Fruit fly (Drosophila melanogaster): Measurements from ENCODE around the gene CG15020.

Gene CG15020

dm6 chr3L:4396372-4396771 lies 25.1 kb upstream of the CG15020 start:
- TF ChIP-seq CTCF (optimal IDR thresholded peaks at IDR 0.05) (no peak), CG8478 (optimal IDR thresholded peaks at IDR 0.05) (no peak)

dm6 chr3L:4397137-4397536 lies 24.3 kb upstream of the CG15020 start:
- no peak for TF ChIP-seq CG8478 (optimal IDR thresholded peaks at IDR 0.05)
- TF ChIP-seq CTCF (optimal IDR thresholded peaks at IDR 0.05): no peak

dm6 chr3L:4397874-4398273 lies 23.6 kb upstream of the CG15020 start:
- TF ChIP-seq CG8478 (optimal IDR thresholded peaks at IDR 0.05): no peak
- TF ChIP-seq CTCF (optimal IDR thresholded peaks at IDR 0.05): no peak

dm6 chr3L:4399905-4400304 lies 21.6 kb upstream of the CG15020 start:
- TF ChIP-seq CTCF (optimal IDR thresholded peaks at IDR 0.05) (no peak), CG8478 (optimal IDR thresholded peaks at IDR 0.05) (no peak)

- TF ChIP-seq CTCF (optimal IDR thresholded peaks at IDR 0.05) (no peak), CG8478 (optimal IDR thresholded peaks at IDR 0.05) (no peak)
Observed at dm6 chr3L:4401241-4401640, 20.2 kb upstream of the CG15020 start.

dm6 chr3L:4403180-4403769 lies 18.2 kb upstream of the CG15020 start, which contains the start of gene Syx17:
TSS of gene Syx17 (plus strand) at chr3L:4403487.
- TF ChIP-seq CTCF (optimal IDR thresholded peaks at IDR 0.05) (no peak), CG8478 (optimal IDR thresholded peaks at IDR 0.05) (no peak)

- TF ChIP-seq CTCF (optimal IDR thresholded peaks at IDR 0.05): no peak
- TF ChIP-seq CG8478 (optimal IDR thresholded peaks at IDR 0.05): no peak
Observed at dm6 chr3L:4405922-4406321, 15.5 kb upstream of the CG15020 start, which contains the start of gene CG15019. TSS of gene CG15019 (minus strand) at chr3L:4406059.

dm6 chr3L:4406653-4407257 lies 14.7 kb upstream of the CG15020 start, which contains the start of gene TP53INP:
TSS of gene TP53INP (plus strand) at chr3L:4406943.
- TF ChIP-seq CTCF (optimal IDR thresholded peaks at IDR 0.05) (no peak), CG8478 (optimal IDR thresholded peaks at IDR 0.05) (no peak)

dm6 chr3L:4407743-4408142 lies 13.7 kb upstream of the CG15020 start:
- no peak for TF ChIP-seq CG8478 (optimal IDR thresholded peaks at IDR 0.05)
- TF ChIP-seq CTCF (optimal IDR thresholded peaks at IDR 0.05): no peak

dm6 chr3L:4408313-4409133 lies 12.9 kb upstream of the CG15020 start:
- TF ChIP-seq CG8478 (optimal IDR thresholded peaks at IDR 0.05): no peak
- TF ChIP-seq CTCF (optimal IDR thresholded peaks at IDR 0.05): no peak

dm6 chr3L:4409134-4409897 lies 12.1 kb upstream of the CG15020 start:
- no peak for TF ChIP-seq CTCF (optimal IDR thresholded peaks at IDR 0.05)
- no peak for TF ChIP-seq CG8478 (optimal IDR thresholded peaks at IDR 0.05)

dm6 chr3L:4409898-4410629 lies 11.4 kb upstream of the CG15020 start:
- no peak for TF ChIP-seq CTCF (optimal IDR thresholded peaks at IDR 0.05)

dm6 chr3L:4411025-4411873 lies 10.2 kb upstream of the CG15020 start:
- TF ChIP-seq CG8478 (optimal IDR thresholded peaks at IDR 0.05): no peak
- no peak for TF ChIP-seq CTCF (optimal IDR thresholded peaks at IDR 0.05)

dm6 chr3L:4411951-4412350 lies 9.5 kb upstream of the CG15020 start:
- no peak for TF ChIP-seq CG8478 (optimal IDR thresholded peaks at IDR 0.05)
- no peak for TF ChIP-seq CTCF (optimal IDR thresholded peaks at IDR 0.05)

Measured in S2 (cell line).